Fruit fly (Drosophila melanogaster) S2 (cell line): ENCODE data around the gene CG6013.

Experiments
- CG8478 ChIP-seq: fragments of >200 bp; optimal IDR thresholded peaks from 2 replicates; lab custom pipeline; 2018
- CTCF ChIP-seq, 2 experiments: fragments of >200 bp; optimal IDR thresholded peaks; 2 replicates each; lab custom pipeline; 2018

DNA sequence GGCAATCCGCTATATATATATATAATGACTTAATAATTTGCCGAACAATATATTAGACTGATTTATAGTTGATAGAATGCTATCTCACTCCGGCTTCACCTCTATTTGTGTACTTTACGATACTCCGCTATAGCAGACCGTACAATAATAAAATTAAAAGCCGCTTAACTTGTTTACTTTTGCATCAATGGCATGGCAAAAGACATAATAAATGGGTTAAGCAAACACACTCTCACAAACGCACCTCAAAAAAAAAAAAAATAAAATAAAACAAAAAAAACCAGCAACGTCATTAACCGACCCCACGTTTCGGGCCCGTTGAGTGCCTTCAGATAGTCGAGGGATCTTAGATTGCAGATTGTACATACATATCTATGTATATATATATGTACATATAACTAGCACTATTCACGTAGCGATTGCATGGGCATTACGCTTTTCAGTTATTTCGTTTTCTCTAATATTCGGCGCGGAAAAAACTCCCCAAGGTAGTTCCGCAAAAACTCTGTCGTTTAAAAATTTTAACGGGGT is 36.6 kb downstream of the CG6013 start:
- no peak for TF ChIP-seq CTCF (optimal IDR thresholded peaks at IDR 0.05; lab: Kevin White, UChicago)
- no peak for TF ChIP-seq CG8478 (lab: Kevin White, UChicago)
